Worm (Caenorhabditis elegans) whole organism, young adult: ENCODE measurements around the gene F23H11.5.

Source experiments
- cebp-1 ChIP-seq, 2 experiments: fragments of 200-800 bp in 1 of 2; sonication (Bioruptor generic) in 1 of 2; sonication (generic microtip) in 1 of 2; IDR thresholded peaks in 1 of 2; optimal IDR thresholded peaks in 1 of 2; 2 replicates each; pipeline versions ENCODE4 v1.3.6 to Lab custom; 2017 to 2022; ENCODE audit warnings: missing compliant biosample characterization in 2 of 2, missing genetic modification characterization in 2 of 2, mild to moderate bottlenecking in 1 of 2, missing genetic modification reagents in 1 of 2, moderate library complexity in 1 of 2
- mes-4 ChIP-seq: sonication (generic microtip); optimal IDR thresholded peaks from 2 replicates; lab custom pipeline; 2016; ENCODE audit warnings: missing genotype, missing genetic modification characterization, missing compliant biosample characterization

DNA sequence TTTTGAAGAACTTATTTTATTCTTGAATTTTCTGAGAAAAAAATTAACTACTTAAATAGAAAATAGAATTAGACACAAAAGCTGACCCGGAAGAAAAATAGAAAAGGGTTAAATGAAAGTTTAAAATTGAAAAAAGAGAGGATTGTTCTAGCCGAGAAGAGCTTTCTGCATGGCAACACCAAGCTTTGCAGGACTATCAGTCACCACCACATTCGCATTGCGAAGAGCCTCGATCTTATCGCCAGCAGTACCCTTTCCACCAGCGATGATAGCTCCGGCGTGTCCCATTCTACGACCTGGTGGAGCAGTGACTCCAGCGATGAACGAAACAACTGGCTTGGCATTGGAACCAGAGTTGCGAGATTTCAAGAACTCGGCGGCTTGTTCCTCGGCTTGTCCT is 10.3 kb downstream of the F23H11.5 start:
- no peak for TF ChIP-seq mes-4 (tag; lab: Kevin White, UChicago)
- TF ChIP-seq cebp-1 (GFP tag; IDR thresholded peaks at IDR 0.05; lab: Robert Waterston, UW) = no peak
- no peak for TF ChIP-seq cebp-1 (tag; optimal IDR thresholded peaks at IDR 0.05; lab: Kevin White, UChicago)
